Fruit fly (Drosophila melanogaster) whole organism, wandering third instar larva: ENCODE measurements around the gene Efhc1.1.

Experiments
- Abd-B ChIP-seq: fragments of >200 bp; optimal IDR thresholded peaks from 2 replicates; lab custom pipeline; 2017; ENCODE audit warnings: missing biosample characterization, missing genetic modification characterization
- CG32264 ChIP-seq: fragments of 200-800 bp; sonication (Bioruptor generic); optimal IDR thresholded peaks from 2 replicates; lab custom pipeline; 2016; ENCODE audit warnings: missing biosample characterization, missing genetic modification characterization
- CG9705 ChIP-seq: fragments of 200-800 bp; sonication (Bioruptor generic); optimal IDR thresholded peaks from 2 replicates; lab custom pipeline; 2018; ENCODE audit warnings: missing biosample characterization, mild to moderate bottlenecking, missing genetic modification characterization
- CrebA ChIP-seq: fragments of 200-800 bp; sonication (Bioruptor generic); optimal IDR thresholded peaks from 2 replicates; lab custom pipeline; 2016; ENCODE audit warnings: missing biosample characterization, mild to moderate bottlenecking, missing genetic modification characterization, borderline replicate concordance
- GATAd ChIP-seq: sonication (Bioruptor generic); optimal IDR thresholded peaks from 2 replicates; lab custom pipeline; 2016; ENCODE audit warnings: missing biosample characterization, missing genetic modification characterization
- HLH106 ChIP-seq: fragments of 200-800 bp; optimal IDR thresholded peaks from 3 replicates; lab custom pipeline; 2019; ENCODE audit warnings: missing biosample characterization, mild to moderate bottlenecking, missing genetic modification characterization, moderate library complexity
- Hr78 ChIP-seq: fragments of >200 bp; optimal IDR thresholded peaks from 2 replicates; lab custom pipeline; 2017; ENCODE audit warnings: missing biosample characterization, missing genetic modification characterization
- Mio ChIP-seq: sonication (Bioruptor generic); optimal IDR thresholded peaks from 2 replicates; lab custom pipeline; 2016; ENCODE audit warnings: missing biosample characterization, missing genetic modification characterization
- Rel ChIP-seq, 2 experiments: fragments of 200-800 bp; sonication (Bioruptor generic) in 1 of 2; optimal IDR thresholded peaks; 2 replicates in 1 of 2; 3 replicates in 1 of 2; lab custom pipeline; 2016 to 2019; ENCODE audit warnings: mild to moderate bottlenecking in 2 of 2, missing biosample characterization in 2 of 2, missing genetic modification characterization in 2 of 2, moderate library complexity in 1 of 2
- Sp1 ChIP-seq: fragments of 200-800 bp; sonication (Bioruptor generic); optimal IDR thresholded peaks from 3 replicates; lab custom pipeline; 2019; ENCODE audit warnings: missing biosample characterization, mild to moderate bottlenecking, missing genetic modification characterization, moderate library complexity
- Vsx2 ChIP-seq: fragments of 200-300, 225-300 bp; sonication (Bioruptor generic); optimal IDR thresholded peaks from 2 replicates; lab custom pipeline; 2018; ENCODE audit warnings: missing biosample characterization, missing genetic modification characterization; ENCODE audit not compliant: partially characterized antibody
- brk ChIP-seq: fragments of 200-800 bp; sonication (Bioruptor generic); optimal IDR thresholded peaks from 2 replicates; lab custom pipeline; 2016; ENCODE audit warnings: missing biosample characterization, mild to moderate bottlenecking, missing genetic modification characterization
- dl ChIP-seq, 2 experiments: fragments of 175-275, 200-275 bp in 1 of 2; fragments of 200-275 bp in 1 of 2; sonication (Bioruptor generic); optimal IDR thresholded peaks; lab custom pipeline; 2018; ENCODE audit warnings: mild to moderate bottlenecking in 2 of 2, missing biosample characterization in 2 of 2, missing genetic modification characterization in 2 of 2, moderate library complexity in 2 of 2; ENCODE audit not compliant: partially characterized antibody in 2 of 2, insufficient read depth in 1 of 2
- foxo ChIP-seq, 2 experiments: fragments of 200-800 bp; sonication (Bioruptor generic); optimal IDR thresholded peaks; 2 replicates in 1 of 2; 3 replicates in 1 of 2; lab custom pipeline; 2016 to 2017; ENCODE audit warnings: missing biosample characterization in 2 of 2, missing genetic modification characterization in 2 of 2
- usp ChIP-seq: fragments of >200 bp; optimal IDR thresholded peaks from 2 replicates; lab custom pipeline; 2017; ENCODE audit warnings: missing biosample characterization, missing genetic modification characterization
- woc ChIP-seq: sonication (Bioruptor generic); optimal IDR thresholded peaks from 2 replicates; lab custom pipeline; 2016; ENCODE audit warnings: missing biosample characterization, mild to moderate bottlenecking, missing genetic modification characterization

The Efhc1.1 gene

DNA sequence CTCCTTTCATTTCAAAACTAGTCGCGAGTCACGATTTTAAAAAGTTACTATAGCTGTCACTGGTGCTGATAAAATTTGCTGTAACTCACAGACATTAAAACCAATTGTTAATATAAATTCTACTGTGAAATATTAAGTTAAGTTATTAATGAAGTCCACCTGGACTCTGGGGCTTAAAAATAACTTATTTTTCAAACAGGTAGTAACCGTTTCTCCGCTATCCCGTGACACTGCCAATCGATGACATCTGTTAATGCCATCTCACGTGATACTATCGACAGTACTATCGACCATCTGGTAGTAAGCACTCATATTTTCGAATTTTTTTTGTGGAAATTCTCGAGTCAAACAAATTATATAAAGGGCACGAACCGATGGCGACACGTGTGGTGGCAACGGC lies 49.5 kb downstream of the Efhc1.1 start, which contains the start of the genes CG12379 and MagR (continued):
- TF ChIP-seq CrebA (GFP tag; lab: Kevin White, UChicago) (no peak), usp (no peak), brk (GFP tag; lab: Kevin White, UChicago) (no peak)

DNA sequence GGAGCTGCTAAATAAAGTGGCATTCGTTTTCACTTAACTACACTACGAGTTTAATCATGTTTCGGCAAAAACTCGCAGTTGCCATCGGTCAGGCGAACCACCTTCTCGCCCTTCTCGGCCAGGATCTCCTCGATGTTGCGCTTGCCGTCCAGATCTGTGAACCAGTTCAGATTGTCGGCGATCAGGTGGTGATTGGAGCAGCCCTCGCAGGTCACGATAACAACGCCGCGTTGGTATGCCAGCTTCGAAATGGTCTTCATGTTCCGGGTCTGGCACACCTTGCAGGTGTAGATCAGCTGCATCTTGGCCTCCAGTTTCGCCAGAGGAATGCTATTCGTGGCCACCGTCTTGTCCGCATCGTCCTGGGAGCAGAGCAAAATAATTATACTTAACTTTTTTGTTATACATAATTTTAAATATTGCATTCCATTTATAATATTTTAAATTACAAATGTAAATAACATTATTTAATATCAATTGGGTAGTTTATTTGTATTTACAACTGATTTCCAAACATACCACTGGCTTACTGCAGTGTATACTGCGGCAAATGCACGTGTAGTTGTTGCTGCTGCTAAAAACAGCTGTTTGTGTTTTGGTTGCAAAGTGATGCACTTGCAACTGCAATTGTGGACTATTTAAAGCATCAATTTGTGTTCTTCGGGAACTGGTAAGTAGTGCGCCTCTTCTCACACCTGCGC lies 50.2 kb downstream of the Efhc1.1 start:
- no peak for TF ChIP-seq foxo (GFP tag; optimal IDR thresholded peaks at IDR 0.05; lab: Kevin White, UChicago)
- TF ChIP-seq Rel (GFP tag; optimal IDR thresholded peaks at IDR 0.05; lab: Kevin White, UChicago): no peak
- no peak for TF ChIP-seq Rel (tag; optimal IDR thresholded peaks at IDR 0.05; lab: Kevin White, UChicago)
- TF ChIP-seq Hr78 (GFP tag; lab: Kevin White, UChicago): no peak
- TF ChIP-seq GATAd (GFP tag; lab: Kevin White, UChicago): no peak
- no peak for TF ChIP-seq CG9705 (GFP tag; lab: Kevin White, UChicago)
- TF ChIP-seq woc (GFP tag; lab: Kevin White, UChicago): no peak
- no peak for TF ChIP-seq CG32264 (GFP tag; lab: Kevin White, UChicago)
- TF ChIP-seq Mio (GFP tag; lab: Kevin White, UChicago): no peak
- TF ChIP-seq HLH106 (tag; lab: Kevin White, UChicago): no peak
- TF ChIP-seq Sp1 (GFP tag; lab: Kevin White, UChicago): no peak
- no peak for TF ChIP-seq Vsx2 (GFP tag; lab: Kevin White, UChicago)

DNA sequence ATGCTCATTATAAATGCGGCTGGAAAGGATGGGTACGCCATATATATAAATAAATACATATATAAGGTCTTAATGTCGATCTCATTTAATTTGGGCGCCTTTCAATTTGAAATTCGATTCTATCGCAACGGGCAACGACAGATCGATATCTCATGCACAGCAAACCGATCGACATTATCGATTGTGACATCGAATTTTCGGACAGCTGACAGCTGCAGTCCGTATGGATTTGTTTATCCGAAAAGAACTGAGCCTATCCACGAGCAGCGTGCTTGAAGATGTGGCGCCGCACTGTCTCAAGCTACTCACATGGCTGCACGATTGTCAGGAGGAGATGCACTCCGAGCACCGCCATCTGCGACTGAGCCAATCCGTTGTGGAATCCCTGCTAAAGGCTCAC lies 51.5 kb downstream of the Efhc1.1 start, which contains the start of gene CG8191:
Gene CG8191, plus strand, starts transcription at position 211 of the 400 bp plus-strand sequence.
- TF ChIP-seq dl (GFP tag; optimal IDR thresholded peaks at IDR 0.05; lab: Kevin White, UChicago; ENCODE audit: insufficient read depth in 1 of 2, partially characterized antibody in 2 of 2) (no peak), usp (no peak), Abd-B (no peak), Mio (GFP tag; lab: Kevin White, UChicago) (no peak)
